Fruit fly (Drosophila melanogaster): ENCODE measurements around the gene kar.

The kar gene

dm6 chr3R:12719627-12720343 is 30.6 kb upstream of the kar start:
- TF ChIP-seq CG12155 (GFP tag; optimal IDR thresholded peaks at IDR 0.05) (no peak), gcm2 (GFP tag; optimal IDR thresholded peaks at IDR 0.05) (no peak), hkb (optimal IDR thresholded peaks at IDR 0.05) (no peak), hkb (GFP tag; IDR thresholded peaks at IDR 0.05) (0 out of 2 replicates have a peak, but pooled peaks have one; percentile 15), dan (GFP tag; IDR thresholded peaks at IDR 0.05) (no peak), CG12219 (GFP tag; optimal IDR thresholded peaks at IDR 0.05) (no peak), tio (GFP tag; optimal IDR thresholded peaks at IDR 0.05) (peak; percentile 10), sima (GFP tag; optimal IDR thresholded peaks at IDR 0.05) (no peak), CG9215 (GFP tag; IDR thresholded peaks at IDR 0.05) (no peak), Ets65A (GFP tag) (no peak), CG8281 (tag; optimal IDR thresholded peaks at IDR 0.05) (peak; percentile 28), Lim3 (GFP tag; IDR thresholded peaks at IDR 0.05) (no peak), H2.0 (GFP tag; IDR thresholded peaks at IDR 0.05) (0 out of 2 replicates have a peak, but pooled peaks have one; percentile 9), lab (GFP tag; optimal IDR thresholded peaks at IDR 0.05) (peak; percentile 48), CG13894 (tag; optimal IDR thresholded peaks at IDR 0.05) (peak; percentile 94), ATbp (GFP tag; optimal IDR thresholded peaks at IDR 0.05) (peak; percentile 9), CG10147 (GFP tag; optimal IDR thresholded peaks at IDR 0.05) (peak; percentile 51), CG18764 (GFP tag; optimal IDR thresholded peaks at IDR 0.05) (no peak), sim (GFP tag; IDR thresholded peaks at IDR 0.05) (no peak), vnd (GFP tag; IDR thresholded peaks at IDR 0.05; ENCODE audit: partially characterized antibody) (no peak), Taf1 (GFP tag; IDR thresholded peaks at IDR 0.05) (no peak), disco-r (GFP tag; optimal IDR thresholded peaks at IDR 0.05) (no peak), ham (GFP tag; IDR thresholded peaks at IDR 0.05) (no peak), gcm (GFP tag; optimal IDR thresholded peaks at IDR 0.05) (peak; percentile 29), ind (GFP tag; optimal IDR thresholded peaks at IDR 0.05) (peak; percentile 8), CG6654 (GFP tag; optimal IDR thresholded peaks at IDR 0.05) (no peak), ap (GFP tag; IDR thresholded peaks at IDR 0.05) (no peak), Meics (GFP tag; optimal IDR thresholded peaks at IDR 0.05) (peak; percentile 40), cg (GFP tag; optimal IDR thresholded peaks at IDR 0.05) (peak; percentile 67), Opbp (GFP tag; IDR thresholded peaks at IDR 0.05; ENCODE audit: partially characterized antibody) (no peak), wek (GFP tag; optimal IDR thresholded peaks at IDR 0.05) (no peak), Abd-B (GFP tag; optimal IDR thresholded peaks at IDR 0.05) (peak; percentile 26), CG13287 (GFP tag; IDR thresholded peaks at IDR 0.05; ENCODE audit: partially characterized antibody) (peak; percentile 25; the same call in 1 of the 2 replicates), pzg (GFP tag; optimal IDR thresholded peaks at IDR 0.05) (no peak), crol (GFP tag; IDR thresholded peaks at IDR 0.05) (no peak), CG7271 (tag; optimal IDR thresholded peaks at IDR 0.05) (no peak), cas (GFP tag; IDR thresholded peaks at IDR 0.05) (no peak), CG11456 (GFP tag; IDR thresholded peaks at IDR 0.05) (no peak), MTF-1 (GFP tag; optimal IDR thresholded peaks at IDR 0.05; ENCODE audit: borderline replicate concordance) (no peak), Kr (GFP tag; optimal IDR thresholded peaks at IDR 0.05) (no peak), chinmo (GFP tag; IDR thresholded peaks at IDR 0.05; ENCODE audit: partially characterized antibody) (0 out of 4 replicates have a peak, but pooled peaks have one; percentile 79), CG16779 (GFP tag; IDR thresholded peaks at IDR 0.05) (no peak), CG2678 (tag; optimal IDR thresholded peaks at IDR 0.05) (peak; percentile 73), Bdp1 (GFP tag; optimal IDR thresholded peaks at IDR 0.05) (no peak), CG18262 (tag; optimal IDR thresholded peaks at IDR 0.05) (peak; percentile 57), oc (tag; optimal IDR thresholded peaks at IDR 0.05) (no peak), zen2 (GFP tag; IDR thresholded peaks at IDR 0.05; ENCODE audit: partially characterized antibody) (no peak), Neu2 (GFP tag; optimal IDR thresholded peaks at IDR 0.05; ENCODE audit: borderline replicate concordance) (peak; percentile 6), CG15479 (GFP tag; optimal IDR thresholded peaks at IDR 0.05) (peak; percentile 80)
